Worm (Caenorhabditis elegans): ENCODE data around the gene Y56A3A.31.

- TF ChIP-seq fos-1 (tag; optimal IDR thresholded peaks at IDR 0.05) (no peak), fkh-10 (GFP tag; optimal IDR thresholded peaks at IDR 0.05) (no peak), lin-14 (GFP tag; optimal IDR thresholded peaks at IDR 0.05) (peak; percentile 51), snpc-4 (tag; optimal IDR thresholded peaks at IDR 0.05) (no peak), nhr-11 (tag; optimal IDR thresholded peaks at IDR 0.05) (no peak), lin-13 (GFP tag; optimal IDR thresholded peaks at IDR 0.05) (no peak), unc-62 (GFP tag; optimal IDR thresholded peaks at IDR 0.05) (no peak), ztf-11 (tag; optimal IDR thresholded peaks at IDR 0.05) (no peak), tlp-1 (tag; optimal IDR thresholded peaks at IDR 0.05) (no peak), ama-1 (optimal IDR thresholded peaks at IDR 0.05) (no peak), rnt-1 (tag; optimal IDR thresholded peaks at IDR 0.05) (no peak), nhr-12 (tag; optimal IDR thresholded peaks at IDR 0.05) (no peak), aha-1 (tag; optimal IDR thresholded peaks at IDR 0.05) (no peak)
These were observed 41.3 kb downstream of the Y56A3A.31 start for ce11 chrIII:12015611-12016010.
